Worm (Caenorhabditis elegans) whole organism, late embryonic: ENCODE data around the gene moc-6.

ENCODE experiments used
- C08G9.2 ChIP-seq: sonication (generic microtip); optimal IDR thresholded peaks from 2 replicates; lab custom pipeline; 2016; ENCODE audit warnings: mild to moderate bottlenecking, missing genetic modification characterization, moderate library complexity, missing compliant biosample characterization
- C38D4.7 ChIP-seq: fragments of 200-800 bp; sonication (Bioruptor generic); optimal IDR thresholded peaks from 2 replicates; lab custom pipeline; 2018; ENCODE audit warnings: mild to moderate bottlenecking, missing genetic modification characterization, moderate library complexity, missing compliant biosample characterization
- K02D7.2 ChIP-seq: sonication (generic microtip); optimal IDR thresholded peaks from 2 replicates; lab custom pipeline; 2017; ENCODE audit warnings: mild to moderate bottlenecking, missing genetic modification characterization, missing compliant biosample characterization
- ceh-2 ChIP-seq: sonication (generic microtip); optimal IDR thresholded peaks from 2 replicates; lab custom pipeline; 2016; ENCODE audit warnings: missing genotype, missing genetic modification characterization, missing compliant biosample characterization
- ceh-24 ChIP-seq: sonication (generic microtip); optimal IDR thresholded peaks from 2 replicates; lab custom pipeline; 2016; ENCODE audit warnings: mild to moderate bottlenecking, missing genetic modification characterization, missing compliant biosample characterization
- ceh-30 ChIP-seq: fragments of 150-350 bp; optimal IDR thresholded peaks from 2 replicates; lab custom pipeline; 2014; ENCODE audit warnings: missing biosample characterization, missing genetic modification characterization
- ceh-31 ChIP-seq: sonication (generic microtip); optimal IDR thresholded peaks from 2 replicates; lab custom pipeline; 2016; ENCODE audit warnings: missing genetic modification characterization, missing compliant biosample characterization
- ceh-34 ChIP-seq: sonication (generic microtip); optimal IDR thresholded peaks from 2 replicates; lab custom pipeline; 2016; ENCODE audit warnings: mild to moderate bottlenecking, missing genetic modification characterization, missing compliant biosample characterization
- ceh-48 ChIP-seq: sonication (generic microtip); optimal IDR thresholded peaks from 2 replicates; lab custom pipeline; 2016; ENCODE audit warnings: missing genetic modification characterization, inconsistent platforms, missing compliant biosample characterization
- ceh-9 ChIP-seq: sonication (generic microtip); optimal IDR thresholded peaks from 2 replicates; lab custom pipeline; 2016; ENCODE audit warnings: mild to moderate bottlenecking, missing genetic modification characterization, inconsistent platforms, missing compliant biosample characterization
- che-1 ChIP-seq: sonication (generic microtip); optimal IDR thresholded peaks from 2 replicates; lab custom pipeline; 2016; ENCODE audit warnings: mild to moderate bottlenecking, missing genetic modification characterization, missing compliant biosample characterization
- dmd-4 ChIP-seq: sonication (generic microtip); optimal IDR thresholded peaks from 2 replicates; lab custom pipeline; 2016; ENCODE audit warnings: borderline replicate concordance, missing genetic modification characterization, missing compliant biosample characterization
- elt-2 ChIP-seq: sonication (generic microtip); optimal IDR thresholded peaks from 2 replicates; lab custom pipeline; 2016; ENCODE audit warnings: missing genetic modification reagents, missing genetic modification characterization, missing compliant biosample characterization
- elt-4 ChIP-seq: sonication (generic microtip); optimal IDR thresholded peaks from 2 replicates; lab custom pipeline; 2016; ENCODE audit warnings: missing genetic modification characterization, missing compliant biosample characterization
- ets-4 ChIP-seq: sonication (generic microtip); optimal IDR thresholded peaks from 2 replicates; lab custom pipeline; 2016; ENCODE audit warnings: missing genetic modification characterization, missing compliant biosample characterization
- fkh-10 ChIP-seq: fragments of 150-350 bp; optimal IDR thresholded peaks from 2 replicates; lab custom pipeline; 2014; ENCODE audit warnings: missing biosample characterization, missing genetic modification reagents, missing genetic modification characterization
- gmeb-2 ChIP-seq: sonication (generic microtip); optimal IDR thresholded peaks from 2 replicates; lab custom pipeline; 2016; ENCODE audit warnings: missing genetic modification characterization, inconsistent platforms, missing compliant biosample characterization
- hlh-13 ChIP-seq: fragments of 200-800 bp; sonication (Bioruptor generic); optimal IDR thresholded peaks from 2 replicates; lab custom pipeline; 2018; ENCODE audit warnings: mild to moderate bottlenecking, missing genetic modification characterization, missing compliant biosample characterization
- hlh-15 ChIP-seq: sonication (generic microtip); optimal IDR thresholded peaks from 2 replicates; lab custom pipeline; 2016; ENCODE audit warnings: missing genetic modification characterization, missing compliant biosample characterization
- hlh-30 ChIP-seq: sonication (generic microtip); optimal IDR thresholded peaks from 2 replicates; lab custom pipeline; 2017; ENCODE audit warnings: antibody characterized with exemption, missing genetic modification characterization, missing compliant biosample characterization; ENCODE audit not compliant: insufficient read depth
- hlh-8 ChIP-seq: sonication (generic microtip); optimal IDR thresholded peaks from 2 replicates; lab custom pipeline; 2016; ENCODE audit warnings: missing genotype, missing genetic modification characterization, missing compliant biosample characterization
- lim-6 ChIP-seq: sonication (generic microtip); optimal IDR thresholded peaks from 2 replicates; lab custom pipeline; 2016; ENCODE audit warnings: missing genetic modification characterization, missing compliant biosample characterization
- madf-2 ChIP-seq: sonication (generic microtip); optimal IDR thresholded peaks from 2 replicates; lab custom pipeline; 2017; ENCODE audit warnings: missing genetic modification characterization, missing compliant biosample characterization
- nfya-1 ChIP-seq: sonication (generic microtip); optimal IDR thresholded peaks from 2 replicates; lab custom pipeline; 2017; ENCODE audit warnings: missing genetic modification characterization, mild to moderate bottlenecking, missing compliant biosample characterization, antibody characterized with exemption, moderate library complexity
- nhr-11 ChIP-seq: fragments of 150-350 bp; optimal IDR thresholded peaks from 2 replicates; lab custom pipeline; 2014; ENCODE audit warnings: missing biosample characterization, missing genetic modification characterization
- pag-3 ChIP-seq: sonication (generic microtip); optimal IDR thresholded peaks from 2 replicates; lab custom pipeline; 2016; ENCODE audit warnings: missing compliant biosample characterization, missing genetic modification characterization, borderline replicate concordance
- pat-9 ChIP-seq: fragments of 200-800 bp; sonication (Bioruptor generic); optimal IDR thresholded peaks from 2 replicates; lab custom pipeline; 2018; ENCODE audit warnings: mild to moderate bottlenecking, missing genetic modification characterization, moderate library complexity, missing compliant biosample characterization
- pax-1 ChIP-seq: fragments of 150-350 bp; optimal IDR thresholded peaks from 2 replicates; lab custom pipeline; 2014; ENCODE audit warnings: missing biosample characterization, missing genetic modification characterization
- ref-2 ChIP-seq: sonication (generic microtip); optimal IDR thresholded peaks from 2 replicates; lab custom pipeline; 2016; ENCODE audit warnings: missing genetic modification characterization, missing compliant biosample characterization
- rnt-1 ChIP-seq: sonication (generic microtip); optimal IDR thresholded peaks from 2 replicates; lab custom pipeline; 2016; ENCODE audit warnings: missing genetic modification characterization, missing compliant biosample characterization
- sdc-2 ChIP-seq: sonication (generic microtip); optimal IDR thresholded peaks from 2 replicates; lab custom pipeline; 2016; ENCODE audit warnings: missing genotype, missing genetic modification characterization, missing compliant biosample characterization
- tbx-7 ChIP-seq: sonication (generic microtip); optimal IDR thresholded peaks from 2 replicates; lab custom pipeline; 2016; ENCODE audit warnings: missing genotype, missing genetic modification characterization, missing compliant biosample characterization
- unc-42 ChIP-seq: sonication (generic microtip); optimal IDR thresholded peaks from 2 replicates; lab custom pipeline; 2016; ENCODE audit warnings: missing genotype, missing genetic modification characterization, missing compliant biosample characterization
- zip-5 ChIP-seq: sonication (generic microtip); optimal IDR thresholded peaks from 2 replicates; lab custom pipeline; 2016; ENCODE audit warnings: missing genetic modification characterization, missing compliant biosample characterization

Gene moc-6

DNA sequence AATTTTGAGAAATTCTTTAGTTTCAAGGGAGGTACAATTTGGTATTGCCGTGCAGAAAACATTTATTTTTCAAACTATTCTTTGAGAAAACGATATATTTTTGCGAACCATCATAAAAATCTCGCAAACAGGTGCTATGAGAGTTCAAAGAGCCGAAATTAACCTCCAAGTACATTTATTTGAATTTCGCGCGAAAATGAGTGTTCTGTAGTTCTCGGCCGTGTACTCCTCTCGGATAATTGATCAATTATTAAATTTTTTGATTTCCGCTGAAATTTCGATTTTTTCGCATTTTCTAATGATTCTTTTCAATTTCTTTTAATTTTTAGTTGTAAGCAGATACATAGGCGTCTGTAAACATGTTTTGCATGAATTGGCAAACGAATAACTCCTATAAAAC, 5.6 kb upstream of the moc-6 start:
- TF ChIP-seq ets-4 (tag; lab: Kevin White, UChicago) (peak; percentile 91), K02D7.2 (no peak), tbx-7 (tag; lab: Kevin White, UChicago) (peak; percentile 25), zip-5 (peak; percentile 35), C08G9.2 (peak; percentile 79), che-1 (tag; lab: Kevin White, UChicago) (no peak), ceh-2 (tag; lab: Kevin White, UChicago) (peak; percentile 20), ref-2 (peak; percentile 50), ceh-31 (peak; percentile 47), lim-6 (peak; percentile 21), nhr-11 (tag; lab: Kevin White, UChicago) (no peak)

DNA sequence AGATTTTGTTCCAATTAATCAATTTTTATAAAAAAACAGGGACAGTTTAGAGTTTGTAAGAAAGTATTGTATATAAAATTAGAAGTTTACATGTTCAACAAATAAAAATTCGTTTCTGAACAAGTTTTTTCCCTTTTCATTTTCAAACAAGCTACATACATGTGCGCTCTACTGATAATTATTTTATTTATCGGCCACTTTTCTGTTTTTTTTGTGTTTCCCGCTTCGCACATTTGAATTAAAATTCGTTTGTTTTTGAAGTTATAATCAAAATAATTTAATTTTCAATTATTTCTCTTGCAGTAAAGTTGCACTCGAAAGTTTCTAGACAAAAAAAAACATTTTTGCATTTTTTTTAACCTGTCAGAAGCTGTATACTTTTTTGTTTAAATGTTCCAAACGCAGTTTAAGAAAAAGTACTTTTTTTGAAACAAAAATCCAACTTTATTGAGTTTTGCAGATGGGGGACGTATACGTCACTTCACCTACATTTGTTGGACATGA, 5.1 kb upstream of the moc-6 start, which contains the start of gene hira-1:
hira-1 (plus strand) TSS at position 454 of the 504 bp plus-strand sequence.
- no peak for TF ChIP-seq elt-2 (tag; lab: Kevin White, UChicago)
- peak; percentile 55 for TF ChIP-seq unc-42 (tag; lab: Kevin White, UChicago)
- TF ChIP-seq rnt-1: no peak

DNA sequence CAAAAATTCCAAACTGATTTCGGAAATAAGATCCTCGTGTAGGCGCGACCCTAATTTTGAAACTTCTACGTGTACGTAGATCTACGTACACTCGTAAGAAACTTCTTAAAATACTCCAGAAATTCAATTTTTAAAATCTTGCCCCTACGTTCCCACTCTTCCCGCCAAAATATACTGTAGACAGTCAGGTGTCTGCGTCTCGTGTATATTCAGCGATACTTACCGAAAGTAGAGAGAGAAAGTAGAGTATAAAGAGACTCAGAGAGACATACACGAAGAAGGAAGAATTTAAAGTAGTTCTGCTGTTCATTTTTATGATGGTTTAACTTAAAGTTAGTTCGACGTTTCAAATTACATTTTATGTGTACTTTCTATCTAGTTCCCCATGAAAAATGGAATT, 2.5 kb upstream of the moc-6 start:
- TF ChIP-seq ceh-24 (tag; lab: Kevin White, UChicago) (no peak), hlh-30 (peak; percentile 18)
- TF ChIP-seq, all 69 proteins: peak for 1

DNA sequence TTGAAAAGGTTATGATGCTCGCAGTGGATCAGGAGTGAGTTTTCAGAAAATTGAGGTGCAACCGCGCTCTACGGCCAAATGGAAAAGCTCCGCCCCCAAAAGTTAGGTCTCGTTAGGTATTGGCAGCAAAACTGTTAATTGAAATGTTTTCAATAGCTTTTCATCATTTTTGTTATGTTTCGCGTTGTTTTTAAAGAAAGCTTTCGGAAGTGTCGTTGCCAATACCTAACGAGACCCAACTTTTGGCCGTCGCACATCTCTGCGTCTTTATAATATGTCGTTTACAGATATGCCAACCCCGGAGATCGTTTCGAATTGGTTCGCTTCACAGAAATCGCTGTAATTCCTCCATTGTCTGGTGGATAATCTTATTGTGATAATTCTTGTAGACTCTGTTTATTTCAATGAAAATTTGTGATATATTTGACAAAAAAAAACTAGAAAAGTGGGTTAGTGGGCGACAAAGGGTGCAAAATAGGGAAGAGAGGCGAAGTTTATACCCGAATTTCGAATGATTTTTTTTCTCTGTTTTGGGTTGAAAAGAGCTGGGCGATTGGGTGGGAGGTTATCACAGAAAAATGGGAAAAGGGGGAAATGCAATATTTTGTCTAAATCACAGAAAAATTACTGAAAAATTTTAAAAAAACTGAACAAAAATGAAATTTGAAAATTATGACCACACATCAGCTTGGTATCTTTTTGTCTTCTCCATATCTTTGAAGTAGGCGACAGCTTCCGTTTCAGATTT, 682 bp downstream of the moc-6 start:
- TF ChIP-seq hlh-15 (no peak), ceh-30 (tag; lab: Kevin White, UChicago) (no peak), madf-2 (tag; lab: Kevin White, UChicago) (no peak), fkh-10 (GFP tag; lab: Kevin White, UChicago) (no peak), ceh-48 (tag; lab: Kevin White, UChicago) (no peak), sdc-2 (tag; lab: Kevin White, UChicago) (no peak), nhr-11 (tag; lab: Kevin White, UChicago) (no peak)

DNA sequence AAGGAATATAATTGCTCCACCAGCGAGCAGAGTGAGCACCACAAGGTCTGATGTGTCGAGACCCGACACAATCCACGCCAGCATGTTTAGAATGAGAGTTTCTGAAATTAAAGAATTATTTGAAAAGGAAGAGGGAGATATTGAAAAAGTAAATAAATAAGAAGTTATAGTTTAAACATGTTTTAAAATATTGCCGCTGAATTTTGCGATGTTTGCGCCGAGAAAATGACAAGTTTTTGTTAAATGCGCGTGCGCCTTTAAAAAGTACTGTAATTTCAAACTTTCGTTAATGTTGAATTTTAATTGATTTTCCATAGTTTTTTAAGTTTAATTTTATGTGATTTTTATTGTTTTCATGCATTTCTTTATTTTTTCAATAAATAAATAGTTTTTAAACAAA, 3.8 kb downstream of the moc-6 start, which contains the start of gene emb-8:
emb-8 (minus strand) TSS at position 101 of the 400 bp plus-strand sequence.
- TF ChIP-seq che-1 (tag; lab: Kevin White, UChicago) (no peak), C38D4.7 (GFP tag; lab: Kevin White, UChicago) (no peak), madf-2 (tag; lab: Kevin White, UChicago) (no peak), pax-1 (no peak), ceh-24 (tag; lab: Kevin White, UChicago) (no peak), hlh-30 (no peak), gmeb-2 (tag; lab: Kevin White, UChicago) (no peak), ceh-31 (no peak), hlh-13 (GFP tag; lab: Kevin White, UChicago) (no peak), hlh-15 (no peak), dmd-4 (no peak), hlh-8 (tag; lab: Kevin White, UChicago) (no peak), ceh-9 (tag; lab: Kevin White, UChicago) (no peak), ref-2 (no peak), ets-4 (tag; lab: Kevin White, UChicago) (no peak), K02D7.2 (no peak)
- TF ChIP-seq, all 69 proteins: peak for 0

DNA sequence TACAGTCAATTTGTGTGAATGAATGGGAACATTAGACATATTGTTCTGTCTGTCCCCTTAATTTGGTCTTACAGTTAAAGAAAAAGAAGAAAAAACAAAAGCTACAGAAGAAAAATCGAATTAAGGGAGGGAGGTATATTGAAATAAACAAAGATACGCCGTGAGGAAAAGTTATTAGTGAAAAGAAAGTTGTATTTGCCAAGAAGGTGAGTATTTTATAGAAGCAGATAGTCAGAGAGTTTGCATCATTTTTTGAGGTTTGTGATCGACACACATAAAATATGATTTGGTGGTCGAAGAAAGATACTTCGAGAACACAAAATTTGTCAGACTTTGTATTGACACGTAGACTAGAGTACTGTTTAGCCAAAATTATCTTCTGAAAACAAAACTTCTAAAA, 4.6 kb downstream of the moc-6 start:
- no peak for TF ChIP-seq che-1 (tag; lab: Kevin White, UChicago)
- no peak for TF ChIP-seq K02D7.2
- TF ChIP-seq unc-42 (tag; lab: Kevin White, UChicago): no peak
- no peak for TF ChIP-seq rnt-1
- TF ChIP-seq elt-4 (tag; lab: Kevin White, UChicago): no peak
- TF ChIP-seq sdc-2 (tag; lab: Kevin White, UChicago): no peak
- TF ChIP-seq ceh-34 (tag; lab: Kevin White, UChicago): no peak
- TF ChIP-seq pat-9 (tag; lab: Kevin White, UChicago): no peak
- TF ChIP-seq pag-3: no peak
- TF ChIP-seq ceh-2 (tag; lab: Kevin White, UChicago): no peak
- TF ChIP-seq nfya-1 (tag; lab: Kevin White, UChicago): no peak
- no peak for TF ChIP-seq ceh-30 (tag; lab: Kevin White, UChicago)
